Worm (Caenorhabditis elegans): ENCODE results near the gene C02D5.4.

C02D5.4 gene

DNA sequence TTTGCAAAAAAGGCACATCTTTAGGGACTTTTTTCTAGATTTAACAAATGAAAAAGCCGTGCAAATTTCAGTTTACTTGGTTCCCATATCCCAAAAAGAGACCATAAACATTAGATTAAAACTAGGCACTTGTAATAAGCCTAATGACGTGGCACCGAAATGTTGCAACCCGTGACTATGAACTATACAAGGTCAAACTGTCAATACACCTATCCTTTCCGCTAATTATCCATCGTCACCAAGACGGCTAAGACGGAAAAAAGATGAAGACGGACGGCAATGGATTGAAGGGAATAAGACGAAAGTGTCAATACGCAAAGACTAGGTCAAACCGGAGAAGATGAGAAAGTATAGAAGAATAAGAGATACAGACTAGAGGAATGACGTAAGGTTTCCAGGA, 47.0 kb downstream of the C02D5.4 start:
- TF ChIP-seq ahr-1 (tag; optimal IDR thresholded peaks at IDR 0.05): no peak
- no peak for TF ChIP-seq dmd-4 (tag; optimal IDR thresholded peaks at IDR 0.05; ENCODE audit: borderline replicate concordance)
- TF ChIP-seq ceh-19 (GFP tag; optimal IDR thresholded peaks at IDR 0.05): no peak
- TF ChIP-seq nhr-232 (tag; optimal IDR thresholded peaks at IDR 0.05): no peak
- no peak for TF ChIP-seq ceh-6 (GFP tag; optimal IDR thresholded peaks at IDR 0.05)
- no peak for TF ChIP-seq pat-9 (tag; optimal IDR thresholded peaks at IDR 0.05)

DNA sequence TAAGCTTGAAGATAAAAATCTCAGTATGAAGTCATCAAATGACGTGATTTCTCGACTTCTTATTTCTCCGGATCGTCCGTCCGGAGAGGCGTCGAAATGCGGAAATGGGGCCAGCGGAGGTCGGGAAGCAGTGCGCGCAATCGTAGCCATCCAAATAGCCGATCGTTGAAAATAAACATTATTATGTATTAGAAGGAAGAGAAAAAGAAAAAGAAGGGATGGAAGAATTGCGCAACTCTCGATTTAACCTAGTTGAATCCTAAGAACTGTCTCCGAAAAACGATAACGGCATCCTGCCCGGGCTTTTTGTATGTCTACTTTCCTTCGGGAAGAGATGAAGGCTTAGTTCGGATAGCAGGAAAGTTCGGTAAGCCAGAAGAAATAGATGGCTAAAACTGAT, 50.2 kb downstream of the C02D5.4 start:
- TF ChIP-seq ceh-19 (GFP tag; optimal IDR thresholded peaks at IDR 0.05): no peak
- no peak for TF ChIP-seq nfya-1 (tag; optimal IDR thresholded peaks at IDR 0.05)
- no peak for TF ChIP-seq hlh-15 (tag; optimal IDR thresholded peaks at IDR 0.05)
- TF ChIP-seq ets-4 (tag; optimal IDR thresholded peaks at IDR 0.05): no peak
- TF ChIP-seq ceh-24 (tag; optimal IDR thresholded peaks at IDR 0.05): no peak
- TF ChIP-seq K09A11.1 (tag; optimal IDR thresholded peaks at IDR 0.05; ENCODE audit: insufficient read depth): no peak
- TF ChIP-seq nhr-232 (tag; optimal IDR thresholded peaks at IDR 0.05): no peak
- TF ChIP-seq K02D7.2 (tag; optimal IDR thresholded peaks at IDR 0.05): no peak
- no peak for TF ChIP-seq pha-2 (tag; optimal IDR thresholded peaks at IDR 0.05)
- TF ChIP-seq zip-5 (tag; optimal IDR thresholded peaks at IDR 0.05): no peak
- TF ChIP-seq pqm-1 (tag; optimal IDR thresholded peaks at IDR 0.05): no peak
- no peak for TF ChIP-seq T23F11.4 (GFP tag; optimal IDR thresholded peaks at IDR 0.05)
- no peak for TF ChIP-seq ceh-30 (tag; optimal IDR thresholded peaks at IDR 0.05)
- no peak for TF ChIP-seq fax-1 (tag; optimal IDR thresholded peaks at IDR 0.05)

Data from whole organism, late embryonic.